Worm (Caenorhabditis elegans): ENCODE data around the gene Y41E3.8.
"Not testable (repeated sequence)": the region's sequence is repeated elsewhere in the genome, so short reads cannot be mapped to it uniquely, and the experiment has no call there.

Y41E3.8 gene

DNA sequence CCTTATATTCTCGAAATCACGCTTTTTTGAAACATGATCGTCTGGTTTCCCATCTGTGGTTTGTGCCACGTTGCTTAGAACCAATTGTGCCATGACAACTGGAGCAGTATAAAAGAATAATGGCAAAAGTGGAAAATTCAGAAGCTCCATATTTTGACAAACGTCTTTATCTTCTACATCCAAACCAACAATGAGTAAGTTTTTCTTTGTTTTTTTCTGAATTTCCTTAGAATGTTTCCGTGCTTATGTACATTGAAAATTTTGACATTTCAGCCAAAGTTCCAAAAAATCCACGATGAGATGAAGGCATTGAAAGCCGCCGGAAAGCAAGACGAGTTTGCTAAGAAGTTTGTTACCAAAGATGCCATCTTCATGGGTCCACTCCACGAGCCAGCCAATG, 22.3 kb downstream of the Y41E3.8 start, which contains the start of gene Y41E3.6:
Y41E3.6 (plus strand) TSS at position 301 of the 400 bp plus-strand sequence.
- TF ChIP-seq med-1 (GFP tag; optimal IDR thresholded peaks at IDR 0.05; ENCODE audit: insufficient read depth); cog-1 (tag; optimal IDR thresholded peaks at IDR 0.05); ref-1 (GFP tag; conservative IDR thresholded peaks at IDR 0.05): not testable (repeated sequence)

DNA sequence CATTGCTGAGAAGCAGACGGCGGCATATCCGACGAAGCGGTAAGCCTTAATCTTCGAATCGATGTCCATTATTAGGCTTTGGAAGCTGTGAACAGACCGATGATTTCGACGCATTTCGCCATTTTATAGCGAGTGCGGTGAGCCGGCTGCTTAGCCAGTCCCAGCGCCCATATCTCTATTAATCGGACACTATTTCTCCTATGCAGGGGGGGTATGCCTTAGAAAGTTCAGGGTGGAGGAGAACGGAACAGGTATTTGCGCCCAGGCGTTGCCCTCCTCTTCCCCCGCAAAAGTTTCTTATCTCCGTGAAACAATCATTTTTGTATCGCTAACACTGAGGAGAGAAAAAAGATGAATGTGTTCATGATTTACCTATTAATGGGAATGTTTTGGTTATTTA, 42.1 kb downstream of the Y41E3.8 start, which contains the start of gene dpy-4:
dpy-4 (minus strand) TSS at position 101 of the 400 bp plus-strand sequence.
- TF ChIP-seq ztf-29 (GFP tag; IDR thresholded peaks at IDR 0.05): no peak
- no peak for TF ChIP-seq T22C8.4 (GFP tag; IDR thresholded peaks at IDR 0.05)
- TF ChIP-seq ztf-23 (GFP tag; IDR thresholded peaks at IDR 0.05): no peak
- no peak for TF ChIP-seq flt-1 (GFP tag; IDR thresholded peaks at IDR 0.05)
- TF ChIP-seq med-1 (GFP tag; optimal IDR thresholded peaks at IDR 0.05; ENCODE audit: insufficient read depth): no peak
- TF ChIP-seq klf-2 (GFP tag; conservative IDR thresholded peaks at IDR 0.05): no peak
- no peak for TF ChIP-seq cog-1 (tag; optimal IDR thresholded peaks at IDR 0.05)
- no peak for TF ChIP-seq ref-1 (GFP tag; conservative IDR thresholded peaks at IDR 0.05)
- TF ChIP-seq tab-1 (GFP tag; IDR thresholded peaks at IDR 0.05): no peak

DNA sequence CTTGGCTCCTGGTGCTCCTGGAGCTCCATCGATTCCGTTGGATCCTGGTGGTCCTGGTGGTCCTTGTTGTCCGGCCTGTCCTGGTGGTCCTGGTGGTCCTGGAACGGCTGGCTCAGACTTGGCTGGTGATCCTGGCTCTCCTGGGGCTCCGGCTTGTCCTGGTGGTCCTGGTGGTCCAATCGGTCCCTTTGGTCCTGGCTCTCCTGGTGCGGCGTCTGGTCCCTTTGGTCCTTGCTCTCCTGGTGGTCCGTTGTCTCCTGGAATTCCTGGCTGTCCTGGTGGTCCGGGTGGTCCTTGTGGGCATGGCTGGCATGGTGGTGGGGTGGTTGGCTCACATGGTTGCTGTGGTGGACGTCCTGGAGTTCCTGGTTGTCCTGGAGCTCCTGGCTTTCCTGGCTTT, 42.9 kb downstream of the Y41E3.8 start:
- TF ChIP-seq ref-1 (GFP tag; conservative IDR thresholded peaks at IDR 0.05): no peak
- no peak for TF ChIP-seq klf-2 (GFP tag; conservative IDR thresholded peaks at IDR 0.05)
- no peak for TF ChIP-seq ztf-29 (GFP tag; IDR thresholded peaks at IDR 0.05)
- no peak for TF ChIP-seq cog-1 (tag; optimal IDR thresholded peaks at IDR 0.05)
- TF ChIP-seq flt-1 (GFP tag; IDR thresholded peaks at IDR 0.05): no peak
- TF ChIP-seq ztf-23 (GFP tag; IDR thresholded peaks at IDR 0.05): no peak
- no peak for TF ChIP-seq med-1 (GFP tag; optimal IDR thresholded peaks at IDR 0.05; ENCODE audit: insufficient read depth)
- TF ChIP-seq T22C8.4 (GFP tag; IDR thresholded peaks at IDR 0.05): no peak
- TF ChIP-seq tab-1 (GFP tag; IDR thresholded peaks at IDR 0.05): no peak

DNA sequence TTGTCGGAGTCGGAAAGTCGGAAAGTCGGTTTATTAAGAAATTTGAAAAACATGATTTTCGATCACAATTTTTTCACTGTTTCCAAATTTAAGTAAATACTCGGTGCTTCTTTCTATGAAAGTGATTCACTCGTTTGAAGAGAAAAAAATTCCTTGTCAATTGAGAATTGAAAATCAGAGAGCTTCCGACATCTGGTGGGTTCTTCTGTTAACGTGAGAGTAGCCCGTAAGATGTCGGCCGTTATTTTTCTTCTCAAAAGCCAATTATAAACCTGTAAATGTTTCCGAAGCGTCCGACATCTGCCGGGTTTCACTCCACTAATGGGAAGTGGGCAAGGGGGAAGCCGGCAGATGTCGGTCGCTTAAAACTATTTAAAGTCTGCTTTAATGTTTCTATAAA, 43.8 kb downstream of the Y41E3.8 start:
- no peak for TF ChIP-seq klf-2 (GFP tag; conservative IDR thresholded peaks at IDR 0.05)
- no peak for TF ChIP-seq cog-1 (tag; optimal IDR thresholded peaks at IDR 0.05)

DNA sequence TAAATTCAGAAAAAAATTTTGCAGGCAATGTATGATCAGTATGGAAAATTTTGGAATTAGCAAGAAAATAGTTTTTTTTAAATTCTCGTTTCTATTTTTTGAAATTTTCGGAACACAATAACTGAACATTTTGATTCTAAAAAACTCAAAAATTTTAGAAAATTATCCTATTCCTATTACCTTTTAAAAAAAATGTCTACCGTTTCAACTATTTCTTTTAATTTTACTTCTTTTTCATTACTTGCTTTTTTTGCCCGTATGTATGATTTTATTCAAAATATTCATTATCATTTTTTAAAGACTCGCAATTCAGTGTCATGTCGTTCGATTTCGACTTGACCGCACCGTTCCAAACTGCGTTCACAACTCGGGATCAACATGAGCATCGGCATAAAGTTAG, 47.5 kb downstream of the Y41E3.8 start, which contains the start of gene atln-2:
atln-2 (plus strand) TSS at position 301 of the 400 bp plus-strand sequence.
- TF ChIP-seq klf-2 (GFP tag; conservative IDR thresholded peaks at IDR 0.05) (no peak), tab-1 (GFP tag; IDR thresholded peaks at IDR 0.05) (no peak)
